Worm (Caenorhabditis elegans): Measurements from ENCODE around the gene Y54G2A.10.

ce11 chrIV:2819633-2820032 lies 20.1 kb downstream of the Y54G2A.10 start, which contains the start of gene Y54G2A.13:
- TF ChIP-seq ama-1 (optimal IDR thresholded peaks at IDR 0.05) (no peak), tbx-37 (GFP tag; conservative IDR thresholded peaks at IDR 0.05) (no peak), ets-7 (tag; optimal IDR thresholded peaks at IDR 0.05) (no peak), F13C5.2 (tag; optimal IDR thresholded peaks at IDR 0.05) (no peak), hmg-4 (GFP tag; optimal IDR thresholded peaks at IDR 0.05) (no peak), hnd-1 (tag; optimal IDR thresholded peaks at IDR 0.05) (no peak), tra-4 (tag; optimal IDR thresholded peaks at IDR 0.05) (no peak), flt-1 (GFP tag; IDR thresholded peaks at IDR 0.05) (no peak), ceh-36 (tag; optimal IDR thresholded peaks at IDR 0.05) (no peak), B0310.2 (tag; optimal IDR thresholded peaks at IDR 0.05) (no peak), ceh-13 (GFP tag; optimal IDR thresholded peaks at IDR 0.05) (no peak)
